Worm (Caenorhabditis elegans): ENCODE measurements around the gene nol-9.
A peak's percentile ranks its signal among the peaks of the same experiment; 100 is the strongest.

nol-9 gene

DNA sequence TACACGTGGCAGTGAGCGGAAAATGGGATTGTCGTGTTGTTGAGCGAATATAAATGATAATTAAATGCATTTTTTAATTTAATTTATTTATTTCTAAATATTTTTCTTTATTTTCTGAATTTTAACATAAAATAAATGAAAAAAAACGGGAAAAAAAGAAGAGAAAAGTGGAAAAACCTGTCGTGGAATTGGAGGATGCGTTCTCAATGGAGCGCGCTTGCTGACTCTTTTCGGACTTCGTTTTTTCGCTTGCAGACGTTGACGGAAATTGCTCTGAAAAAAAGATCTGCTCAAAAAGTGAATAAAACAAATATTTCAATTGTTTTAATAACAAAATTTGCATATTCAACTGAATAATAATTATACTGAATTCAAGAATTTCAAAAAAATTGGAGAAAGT, 31.2 kb downstream of the nol-9 start:
- TF ChIP-seq ztf-26 (tag; optimal IDR thresholded peaks at IDR 0.05) (no peak), mcd-1 (GFP tag; IDR thresholded peaks at IDR 0.05) (peak; percentile 88), let-607 (tag; optimal IDR thresholded peaks at IDR 0.05) (peak; percentile 75 to 93), ztf-18 (tag; optimal IDR thresholded peaks at IDR 0.05) (peak; percentile 18), snpc-4 (GFP tag; optimal IDR thresholded peaks at IDR 0.05) (no peak), snpc-4 (tag; optimal IDR thresholded peaks at IDR 0.05) (peak in 1 of 4 experiments; percentile 39), madf-3 (GFP tag; IDR thresholded peaks at IDR 0.05) (no peak), K12H6.12 (tag; optimal IDR thresholded peaks at IDR 0.05) (no peak)

DNA sequence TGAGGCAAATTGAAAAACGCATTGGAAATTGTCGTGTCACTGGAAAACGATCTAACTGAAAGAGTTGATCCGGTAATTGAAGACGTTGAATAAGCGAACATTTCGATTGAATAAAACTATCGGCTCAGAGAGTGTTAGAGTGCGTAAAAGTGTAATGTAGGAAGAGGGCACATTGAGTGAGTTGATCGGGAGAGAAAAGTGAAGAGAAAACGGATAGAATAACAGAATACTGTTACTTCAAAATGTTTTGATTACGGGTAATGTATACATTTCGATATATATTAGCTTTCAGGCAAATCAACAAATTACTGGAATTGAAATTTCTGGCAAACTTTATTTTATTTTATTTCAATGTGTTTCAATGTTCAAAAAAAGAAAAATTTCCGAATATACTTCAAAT, 32.4 kb downstream of the nol-9 start, which contains the start of gene uso-1:
uso-1 (minus strand) TSS at position 101 of the 400 bp plus-strand sequence.
- TF ChIP-seq rcor-1 (GFP tag; IDR thresholded peaks at IDR 0.05) = no peak
- no peak for TF ChIP-seq nhr-90 (tag; optimal IDR thresholded peaks at IDR 0.05)

DNA sequence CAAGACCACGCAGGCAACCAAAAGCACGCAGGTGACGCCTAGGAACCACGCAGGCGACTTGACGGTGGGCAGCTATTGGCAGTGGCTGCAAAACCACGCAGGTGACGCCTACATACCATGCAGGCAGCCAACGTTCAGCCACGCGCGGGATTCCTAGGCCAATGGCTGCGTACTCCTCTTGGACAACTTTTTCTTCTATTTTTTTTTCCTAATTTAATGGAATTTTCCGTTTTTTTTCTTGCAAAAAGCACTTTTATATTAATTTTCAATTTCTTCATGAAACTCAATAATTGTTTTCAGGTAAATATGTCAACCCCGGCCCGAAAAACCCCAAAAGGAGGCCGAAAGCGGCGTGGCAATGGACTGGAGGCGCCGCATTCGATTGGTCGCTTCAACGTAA, 32.9 kb downstream of the nol-9 start, which contains the start of gene Y38H8A.7:
Y38H8A.7 (plus strand) TSS at position 301 of the 400 bp plus-strand sequence.
- TF ChIP-seq dox-1 (GFP tag; IDR thresholded peaks at IDR 0.05) (peak; percentile 42; the same call in 1 of the 2 replicates), egrh-3 (GFP tag; IDR thresholded peaks at IDR 0.05) (peak; percentile 25; the same call in 1 of the 2 replicates)

DNA sequence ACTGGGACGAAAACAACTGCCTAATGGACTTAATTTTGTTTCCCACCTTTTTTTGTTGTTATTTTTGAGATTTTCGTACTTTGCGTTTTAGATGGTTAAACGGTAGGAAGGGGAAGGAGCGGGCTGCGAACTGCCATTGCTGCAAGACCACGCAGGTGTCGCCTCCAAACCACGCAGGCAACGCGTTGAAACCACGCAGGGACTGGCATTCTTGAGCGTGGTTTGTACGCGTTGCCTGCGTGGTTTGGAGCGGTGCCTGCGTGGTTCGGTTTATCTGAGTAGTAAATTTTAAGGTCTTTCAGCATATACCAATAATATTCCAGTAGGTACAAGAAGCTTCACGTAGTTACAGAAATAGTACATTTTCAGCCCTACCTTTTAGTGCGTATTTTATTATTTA, 33.8 kb downstream of the nol-9 start:
- TF ChIP-seq ztf-25 (GFP tag; IDR thresholded peaks at IDR 0.05) (0 out of 2 replicates have a peak, but pooled peaks have one; percentile 44), cebp-2 (GFP tag; IDR thresholded peaks at IDR 0.05) (peak; percentile 91), Y95B8A.8 (GFP tag; IDR thresholded peaks at IDR 0.05) (0 out of 2 replicates have a peak, but pooled peaks have one; percentile 12)

DNA sequence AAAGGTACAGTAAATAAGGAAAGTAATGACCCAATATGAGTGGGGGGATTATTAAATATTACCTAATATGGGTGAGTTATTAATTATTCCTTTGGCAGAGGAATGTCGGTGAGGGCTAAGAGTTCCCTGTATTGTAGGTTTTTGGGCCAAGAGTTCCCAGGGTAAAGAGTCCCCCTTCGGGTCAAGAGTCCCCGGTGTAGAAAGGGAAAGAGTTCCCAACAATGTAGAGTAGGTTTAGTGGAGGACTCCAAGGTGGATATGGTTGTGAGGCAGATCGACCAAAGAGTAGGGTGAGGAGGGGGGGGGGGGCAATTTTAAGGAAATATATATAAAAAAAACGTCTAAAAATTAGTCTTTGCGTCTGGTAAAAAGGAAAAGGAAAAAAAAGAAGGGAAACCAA, 34.6 kb downstream of the nol-9 start:
- TF ChIP-seq T07F8.4 (tag; optimal IDR thresholded peaks at IDR 0.05) (no peak), ceh-79 (tag; optimal IDR thresholded peaks at IDR 0.05) (no peak), unc-62 (GFP tag; optimal IDR thresholded peaks at IDR 0.05) (no peak), hmg-20 (GFP tag; IDR thresholded peaks at IDR 0.05) (no peak), F10E7.11 (tag; optimal IDR thresholded peaks at IDR 0.05) (no peak), K11D2.4 (GFP tag; IDR thresholded peaks at IDR 0.05) (no peak), T26A5.8 (tag; optimal IDR thresholded peaks at IDR 0.05) (no peak), B0019.2 (GFP tag; conservative IDR thresholded peaks at IDR 0.05) (no peak), ceh-40 (GFP tag; IDR thresholded peaks at IDR 0.05) (0 out of 2 replicates have a peak, but pooled peaks have one; percentile 44), ccch-3 (GFP tag; optimal IDR thresholded peaks at IDR 0.05) (no peak), lin-35 (GFP tag; optimal IDR thresholded peaks at IDR 0.05) (no peak), D2030.7 (GFP tag; IDR thresholded peaks at IDR 0.05) (0 out of 2 replicates have a peak, but pooled peaks have one; percentile 30), bed-1 (GFP tag; IDR thresholded peaks at IDR 0.05) (no peak), aptf-2 (GFP tag; conservative IDR thresholded peaks at IDR 0.05) (no peak), gei-17 (GFP tag; optimal IDR thresholded peaks at IDR 0.05) (no peak), snpc-1.1 (tag; optimal IDR thresholded peaks at IDR 0.05; ENCODE audit: insufficient read depth) (no peak), dox-1 (GFP tag; IDR thresholded peaks at IDR 0.05) (no peak), madf-3 (GFP tag; IDR thresholded peaks at IDR 0.05) (no peak), hlh-12 (tag; optimal IDR thresholded peaks at IDR 0.05) (no peak), hrde-1 (tag; optimal IDR thresholded peaks at IDR 0.05; ENCODE audit: borderline replicate concordance) (no peak), ama-1 (optimal IDR thresholded peaks at IDR 0.05) (no peak), ama-1 (GFP tag; optimal IDR thresholded peaks at IDR 0.05) (no peak), sptf-2 (GFP tag; optimal IDR thresholded peaks at IDR 0.05) (no peak), die-1 (tag; optimal IDR thresholded peaks at IDR 0.05) (no peak), lsy-27 (tag; optimal IDR thresholded peaks at IDR 0.05; ENCODE audit: borderline replicate concordance, insufficient read depth) (no peak), F39B2.1 (GFP tag; IDR thresholded peaks at IDR 0.05) (no peak), tbp1 (GFP tag; optimal IDR thresholded peaks at IDR 0.05) (no peak), attf-6 (GFP tag; IDR thresholded peaks at IDR 0.05) (peak; percentile 33; the same call in 1 of the 2 replicates), madf-6 (GFP tag; IDR thresholded peaks at IDR 0.05) (peak; percentile 51; the same call in 1 of the 2 replicates)
